Worm (Caenorhabditis elegans): ENCODE measurements around the gene srsx-14.

srsx-14 gene

ce11 chrIV:5619643-5620042 lies 7.3 kb downstream of the srsx-14 start, which contains the start of gene srsx-16:
Gene srsx-16 (minus strand): TSS chrIV:5619743.
- TF ChIP-seq ceh-100 (GFP tag; IDR thresholded peaks at IDR 0.05) = no peak
- no peak for TF ChIP-seq ama-1 (optimal IDR thresholded peaks at IDR 0.05)
- TF ChIP-seq ama-1 (GFP tag; optimal IDR thresholded peaks at IDR 0.05) = no peak
- TF ChIP-seq ceh-58 (GFP tag; IDR thresholded peaks at IDR 0.05) = no peak

- TF ChIP-seq lir-1 (GFP tag; conservative IDR thresholded peaks at IDR 0.05) = no peak
- TF ChIP-seq hmg-1.2 (GFP tag; IDR thresholded peaks at IDR 0.05) = no peak
- peak; percentile 89 for TF ChIP-seq nhr-80 (tag; optimal IDR thresholded peaks at IDR 0.05)
- TF ChIP-seq ccch-3 (GFP tag; optimal IDR thresholded peaks at IDR 0.05) = no peak
These were observed 12.4 kb downstream of the srsx-14 start, which contains the start of gene C39H7.4 for ce11 chrIV:5614558-5615026. Gene C39H7.4 (minus strand): TSS chrIV:5614608.

- TF ChIP-seq unc-130 (GFP tag; optimal IDR thresholded peaks at IDR 0.05) (no peak), tbx-9 (tag; optimal IDR thresholded peaks at IDR 0.05; ENCODE audit: borderline replicate concordance) (no peak), somi-1 (GFP tag; optimal IDR thresholded peaks at IDR 0.05) (peak; percentile 92), F10E7.11 (tag; optimal IDR thresholded peaks at IDR 0.05) (no peak), mel-28 (tag; optimal IDR thresholded peaks at IDR 0.05; ENCODE audit: borderline replicate concordance) (no peak), madf-10 (tag; optimal IDR thresholded peaks at IDR 0.05) (peak; percentile 43), nhr-90 (tag; optimal IDR thresholded peaks at IDR 0.05) (no peak), F57C9.4 (tag; optimal IDR thresholded peaks at IDR 0.05) (no peak), efl-1 (GFP tag; optimal IDR thresholded peaks at IDR 0.05) (no peak), bed-1 (GFP tag; IDR thresholded peaks at IDR 0.05) (no peak), athp-1 (tag; optimal IDR thresholded peaks at IDR 0.05) (no peak), nfya-1 (tag; optimal IDR thresholded peaks at IDR 0.05; ENCODE audit: borderline replicate concordance, insufficient read depth) (no peak), snpc-4 (GFP tag; optimal IDR thresholded peaks at IDR 0.05) (no peak), snpc-4 (tag; optimal IDR thresholded peaks at IDR 0.05) (peak in 3 of 4 experiments; percentile 13 to 62 (median 31)), fkh-3 (tag; optimal IDR thresholded peaks at IDR 0.05) (no peak), lsy-27 (tag; optimal IDR thresholded peaks at IDR 0.05; ENCODE audit: borderline replicate concordance, insufficient read depth) (no peak), Y56A3A.18 (GFP tag; IDR thresholded peaks at IDR 0.05) (no peak), mes-4 (tag; optimal IDR thresholded peaks at IDR 0.05) (no peak), sptf-2 (GFP tag; optimal IDR thresholded peaks at IDR 0.05) (no peak), die-1 (tag; optimal IDR thresholded peaks at IDR 0.05) (no peak), snpc-1.3 (tag; optimal IDR thresholded peaks at IDR 0.05; ENCODE audit: insufficient read depth) (no peak), egrh-3 (GFP tag; IDR thresholded peaks at IDR 0.05) (0 out of 2 replicates have a peak, but pooled peaks have one; percentile 7), ztf-28 (GFP tag; IDR thresholded peaks at IDR 0.05) (no peak), pha-4 (tag; optimal IDR thresholded peaks at IDR 0.05) (peak; percentile 41), gei-17 (GFP tag; optimal IDR thresholded peaks at IDR 0.05) (no peak), egl-18 (GFP tag; IDR thresholded peaks at IDR 0.05) (no peak), F55B11.4 (tag; optimal IDR thresholded peaks at IDR 0.05; ENCODE audit: borderline replicate concordance, insufficient read depth) (no peak), akir-1 (GFP tag; optimal IDR thresholded peaks at IDR 0.05) (no peak), mcd-1 (GFP tag; IDR thresholded peaks at IDR 0.05) (peak; percentile 18; the same call in 1 of the 2 replicates), dpl-1 (GFP tag; optimal IDR thresholded peaks at IDR 0.05) (no peak), K12H6.12 (tag; optimal IDR thresholded peaks at IDR 0.05) (peak; percentile 93), pbrm-1 (GFP tag; IDR thresholded peaks at IDR 0.05) (0 out of 2 replicates have a peak, but pooled peaks have one; percentile 41), ets-4 (GFP tag; optimal IDR thresholded peaks at IDR 0.05) (no peak), lir-1 (GFP tag; conservative IDR thresholded peaks at IDR 0.05) (no peak), attf-3 (GFP tag; conservative IDR thresholded peaks at IDR 0.05) (0 out of 2 replicates have a peak, but pooled peaks have one; percentile 7), zim-3 (tag; optimal IDR thresholded peaks at IDR 0.05) (no peak), F52B5.7 (tag; optimal IDR thresholded peaks at IDR 0.05) (peak; percentile 60), nfya-2 (GFP tag; IDR thresholded peaks at IDR 0.05) (no peak)
These were observed 19.6 kb downstream of the srsx-14 start for ce11 chrIV:5607343-5607742.
